Fruit fly (Drosophila melanogaster): ENCODE data around the gene CG13101.

The CG13101 gene

DNA sequence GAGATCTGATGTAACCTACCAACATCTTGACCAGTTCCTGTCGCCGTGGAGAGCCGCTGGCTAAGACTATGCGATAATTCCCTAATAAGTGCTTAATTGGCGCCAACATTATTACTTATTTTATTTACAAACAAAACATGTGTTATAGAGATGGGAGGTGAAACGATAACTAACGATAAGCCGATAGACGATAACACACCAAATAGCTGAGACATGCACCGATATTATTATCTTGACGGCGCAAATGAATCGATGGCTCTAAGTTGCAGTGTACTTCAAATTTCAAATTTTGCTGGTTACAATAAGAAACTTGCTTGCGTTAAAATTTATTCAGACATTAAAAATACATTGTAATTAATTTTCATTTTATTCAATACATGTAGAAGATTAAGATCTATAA is 41.6 kb downstream of the CG13101 start, which contains the start of gene CG9515 (continued):
- TF ChIP-seq bigmax (GFP tag; optimal IDR thresholded peaks at IDR 0.05) (no peak), Blimp-1 (GFP tag; optimal IDR thresholded peaks at IDR 0.05) (no peak), bcd (GFP tag; optimal IDR thresholded peaks at IDR 0.05) (no peak), CG9817 (tag; optimal IDR thresholded peaks at IDR 0.05) (no peak), CG13894 (tag; optimal IDR thresholded peaks at IDR 0.05) (no peak), run (tag; optimal IDR thresholded peaks at IDR 0.05) (no peak), Scr (GFP tag; IDR thresholded peaks at IDR 0.05; ENCODE audit: partially characterized antibody) (peak; percentile 71), CG33213 (GFP tag; optimal IDR thresholded peaks at IDR 0.05) (peak; percentile 16), cato (GFP tag; optimal IDR thresholded peaks at IDR 0.05; ENCODE audit: borderline replicate concordance) (no peak), CG5245 (GFP tag; optimal IDR thresholded peaks at IDR 0.05) (no peak), CG32772 (GFP tag; IDR thresholded peaks at IDR 0.05) (no peak), ash1 (GFP tag; optimal IDR thresholded peaks at IDR 0.05) (no peak), CG18011 (GFP tag; optimal IDR thresholded peaks at IDR 0.05) (no peak), fd3F (GFP tag; optimal IDR thresholded peaks at IDR 0.05) (no peak), Sry-δ (GFP tag; optimal IDR thresholded peaks at IDR 0.05) (peak; percentile 92), Med (GFP tag) (peak; percentile 84), gro (GFP tag; optimal IDR thresholded peaks at IDR 0.05) (no peak), sna (GFP tag; IDR thresholded peaks at IDR 0.05; ENCODE audit: partially characterized antibody) (peak; percentile 82), CG2202 (tag; optimal IDR thresholded peaks at IDR 0.05) (no peak), hb (GFP tag; IDR thresholded peaks at IDR 0.05; ENCODE audit: partially characterized antibody) (peak; percentile 91), CG15601 (tag; optimal IDR thresholded peaks at IDR 0.05) (no peak), Hr78 (GFP tag; optimal IDR thresholded peaks at IDR 0.05) (no peak), CG11504 (tag; optimal IDR thresholded peaks at IDR 0.05) (no peak), jing (GFP tag; optimal IDR thresholded peaks at IDR 0.05) (no peak), psq (GFP tag; optimal IDR thresholded peaks at IDR 0.05) (no peak), pum (GFP tag; optimal IDR thresholded peaks at IDR 0.05) (no peak), oc (tag; optimal IDR thresholded peaks at IDR 0.05) (peak; percentile 4), tgo (GFP tag; IDR thresholded peaks at IDR 0.05) (no peak), Deaf1 (tag; optimal IDR thresholded peaks at IDR 0.05) (no peak), ken (GFP tag; IDR thresholded peaks at IDR 0.05) (no peak), bsh (GFP tag; optimal IDR thresholded peaks at IDR 0.05) (no peak), dm (GFP tag; optimal IDR thresholded peaks at IDR 0.05) (peak; percentile 80), ewg (GFP tag; optimal IDR thresholded peaks at IDR 0.05) (no peak), CG2712 (tag; optimal IDR thresholded peaks at IDR 0.05) (peak; percentile 26), HmgZ (tag; optimal IDR thresholded peaks at IDR 0.05) (peak; percentile 81), CG10209 (GFP tag; optimal IDR thresholded peaks at IDR 0.05) (no peak), CG3847 (GFP tag; IDR thresholded peaks at IDR 0.05) (no peak), Camta (GFP tag; optimal IDR thresholded peaks at IDR 0.05) (no peak), CG8388 (GFP tag; optimal IDR thresholded peaks at IDR 0.05) (no peak), CG4328 (GFP tag; optimal IDR thresholded peaks at IDR 0.05) (no peak), CG11247 (GFP tag; IDR thresholded peaks at IDR 0.05) (no peak), Hmr (GFP tag; optimal IDR thresholded peaks at IDR 0.05) (no peak), CG16779 (GFP tag; IDR thresholded peaks at IDR 0.05) (no peak), Dp (GFP tag; optimal IDR thresholded peaks at IDR 0.05) (peak; percentile 88), trh (GFP tag; optimal IDR thresholded peaks at IDR 0.05) (no peak), chinmo (GFP tag; IDR thresholded peaks at IDR 0.05; ENCODE audit: partially characterized antibody) (peak; percentile 97), CG4617 (GFP tag; optimal IDR thresholded peaks at IDR 0.05; ENCODE audit: borderline replicate concordance) (peak; percentile 15), dimm (GFP tag; IDR thresholded peaks at IDR 0.05) (no peak), Xbp1 (GFP tag; optimal IDR thresholded peaks at IDR 0.05) (no peak), MBD-R2 (GFP tag; IDR thresholded peaks at IDR 0.05) (peak; percentile 82)
